Fruit fly (Drosophila melanogaster) whole organism, embryonic: ENCODE results near the gene CG9289.

ENCODE experiments used
- Ada2b ChIP-seq: fragments of 200-800 bp; sonication (Bioruptor generic); IDR thresholded peaks from 2 replicates; pipeline ENCODE4 v1.3.6; 2022; ENCODE audit warnings: missing biosample characterization, missing genetic modification characterization
- Adf1 ChIP-seq: fragments of 200-800 bp; sonication (Bioruptor generic); IDR thresholded peaks from 2 replicates; pipeline ENCODE4 v1.3.6; 2022; ENCODE audit warnings: missing biosample characterization, missing genetic modification characterization
- Atf3 ChIP-seq: fragments of 200-800 bp; sonication (Bioruptor generic); optimal IDR thresholded peaks from 3 replicates; lab custom pipeline; 2016; ENCODE audit warnings: missing biosample characterization, missing genetic modification characterization
- Bgb ChIP-seq: fragments of 200-800 bp; sonication (Bioruptor generic); IDR thresholded peaks from 2 replicates; pipeline ENCODE4 v1.3.6; 2022; ENCODE audit warnings: missing biosample characterization, missing genetic modification characterization; ENCODE audit not compliant: partially characterized antibody
- CG10959 ChIP-seq: fragments of 200-800 bp; sonication (Bioruptor generic); IDR thresholded peaks from 2 replicates; pipeline ENCODE4 v1.3.6; 2022; ENCODE audit warnings: missing biosample characterization, missing genetic modification characterization
- CG12769 ChIP-seq: fragments of 200-800 bp; sonication (Bioruptor generic); optimal IDR thresholded peaks from 2 replicates; lab custom pipeline; 2019; ENCODE audit warnings: missing biosample characterization, mild to moderate bottlenecking, missing genetic modification characterization, moderate library complexity
- CG13123 ChIP-seq: fragments of 200-800 bp; sonication (Bioruptor generic); optimal IDR thresholded peaks from 2 replicates; lab custom pipeline; 2016; ENCODE audit warnings: missing biosample characterization, missing genetic modification characterization
- CG14710 ChIP-seq: fragments of 200-800 bp; sonication (Bioruptor generic); optimal IDR thresholded peaks from 3 replicates; lab custom pipeline; 2019; ENCODE audit warnings: missing biosample characterization, mild to moderate bottlenecking, missing genetic modification characterization, moderate library complexity
- CG16815 ChIP-seq: fragments of 200-800 bp; sonication (Bioruptor generic); optimal IDR thresholded peaks from 3 replicates; lab custom pipeline; 2017; ENCODE audit warnings: missing biosample characterization, mild to moderate bottlenecking, missing genetic modification characterization
- CG2202 ChIP-seq: fragments of 200-800 bp; sonication (Bioruptor generic); optimal IDR thresholded peaks from 2 replicates; lab custom pipeline; 2018; ENCODE audit warnings: missing biosample characterization, mild to moderate bottlenecking, missing genetic modification characterization
- CG30403 ChIP-seq: fragments of 200-800 bp; sonication (Bioruptor generic); optimal IDR thresholded peaks from 3 replicates; lab custom pipeline; 2016; ENCODE audit warnings: missing biosample characterization, missing genetic modification characterization
- CG34376 ChIP-seq: fragments of 200-800 bp; sonication (Bioruptor generic); optimal IDR thresholded peaks from 2 replicates; lab custom pipeline; 2018; ENCODE audit warnings: missing biosample characterization, mild to moderate bottlenecking, missing genetic modification characterization
- CG4617 ChIP-seq: fragments of 200-800 bp; sonication (Bioruptor generic); optimal IDR thresholded peaks from 3 replicates; lab custom pipeline; 2016; ENCODE audit warnings: missing biosample characterization, missing genetic modification characterization, borderline replicate concordance
- CG5953 ChIP-seq: fragments of 200-800 bp; sonication (Bioruptor generic); IDR thresholded peaks from 2 replicates; pipeline ENCODE4 v1.3.6; 2022; ENCODE audit warnings: missing biosample characterization, missing genetic modification characterization
- CG6175 ChIP-seq: fragments of 200-800 bp; sonication (Bioruptor generic); IDR thresholded peaks from 3 replicates; pipeline ENCODE4 v1.3.6; 2022; ENCODE audit warnings: missing biosample characterization, missing genetic modification characterization
- CG7271 ChIP-seq: fragments of 200-800 bp; sonication (Bioruptor generic); optimal IDR thresholded peaks from 2 replicates; lab custom pipeline; 2018; ENCODE audit warnings: missing biosample characterization, mild to moderate bottlenecking, missing genetic modification characterization, moderate library complexity
- CG7839 ChIP-seq: fragments of 200-800 bp; sonication (Bioruptor generic); optimal IDR thresholded peaks from 3 replicates; lab custom pipeline; 2018; ENCODE audit warnings: missing biosample characterization, mild to moderate bottlenecking, missing genetic modification characterization, moderate library complexity
- CG8290 ChIP-seq, 3 experiments: fragments of 200-800 bp; sonication (Bioruptor generic); optimal IDR thresholded peaks; 2 replicates each; lab custom pipeline; 2016 to 2019; ENCODE audit warnings: missing biosample characterization in 3 of 3, missing genetic modification characterization in 3 of 3, mild to moderate bottlenecking in 2 of 3, moderate library complexity in 1 of 3
- Camta ChIP-seq: fragments of 200-800 bp; sonication (Bioruptor generic); optimal IDR thresholded peaks from 2 replicates; lab custom pipeline; 2016; ENCODE audit warnings: missing biosample characterization, missing genetic modification characterization
- CkIIα-i1 ChIP-seq: fragments of 200-800 bp; sonication (Bioruptor generic); IDR thresholded peaks from 2 replicates; pipeline ENCODE4 v1.3.6; 2022; ENCODE audit warnings: missing biosample characterization, missing genetic modification characterization
- CoRest ChIP-seq: fragments of 200-800 bp; sonication (Bioruptor generic); optimal IDR thresholded peaks from 3 replicates; lab custom pipeline; 2018; ENCODE audit warnings: missing biosample characterization, mild to moderate bottlenecking, missing genetic modification characterization, moderate library complexity
- D ChIP-seq, 2 experiments: fragments of 200-800 bp in 1 of 2; fragments of >200 bp in 1 of 2; sonication (Bioruptor generic) in 1 of 2; optimal IDR thresholded peaks; 2 replicates in 1 of 2; 3 replicates in 1 of 2; lab custom pipeline; 2017; ENCODE audit warnings: mild to moderate bottlenecking in 1 of 2, missing biosample characterization in 1 of 2, missing genetic modification characterization in 1 of 2, missing genetic modification reagents in 1 of 2
- Dad ChIP-seq: fragments of 200-800 bp; sonication (Bioruptor generic); optimal IDR thresholded peaks from 3 replicates; lab custom pipeline; 2016; ENCODE audit warnings: missing biosample characterization, missing genetic modification characterization
- Drgx ChIP-seq: fragments of 200-800 bp; sonication (Bioruptor generic); IDR thresholded peaks from 2 replicates; pipeline ENCODE4 v1.3.6; 2022; ENCODE audit warnings: missing biosample characterization, missing genetic modification characterization
- PHDP ChIP-seq: fragments of 200-800 bp; sonication (Bioruptor generic); optimal IDR thresholded peaks from 3 replicates; lab custom pipeline; 2018; ENCODE audit warnings: missing biosample characterization, mild to moderate bottlenecking, missing genetic modification characterization, moderate library complexity
- Tbp ChIP-seq: fragments of >200 bp; optimal IDR thresholded peaks from 2 replicates; lab custom pipeline; 2018; ENCODE audit warnings: missing biosample characterization, missing genetic modification characterization
- Vsx1 ChIP-seq: fragments of 200-800 bp; sonication (Bioruptor generic); optimal IDR thresholded peaks from 2 replicates; lab custom pipeline; 2017; ENCODE audit warnings: missing biosample characterization, mild to moderate bottlenecking, missing genetic modification characterization, missing genetic modification reagents
- bigmax ChIP-seq: fragments of 200-800 bp; sonication (Bioruptor generic); optimal IDR thresholded peaks from 2 replicates; lab custom pipeline; 2018; ENCODE audit warnings: missing biosample characterization, mild to moderate bottlenecking, missing genetic modification characterization
- corto ChIP-seq: fragments of 200-800 bp; sonication (Bioruptor generic); optimal IDR thresholded peaks from 2 replicates; lab custom pipeline; 2016; ENCODE audit warnings: missing biosample characterization, mild to moderate bottlenecking, missing genetic modification characterization, moderate library complexity
- croc ChIP-seq: fragments of 200-800 bp; sonication (Bioruptor generic); conservative IDR thresholded peaks from 3 replicates; pipeline ENCODE4 v1.3.6; 2022; ENCODE audit warnings: missing biosample characterization, missing genetic modification characterization
- crol ChIP-seq: fragments of 200-800 bp; sonication (Bioruptor generic); IDR thresholded peaks from 2 replicates; pipeline ENCODE4 v1.3.6; 2022; ENCODE audit warnings: missing biosample characterization, missing genetic modification characterization
- dmrt11E ChIP-seq: fragments of 200-800 bp; sonication (Bioruptor generic); optimal IDR thresholded peaks from 3 replicates; lab custom pipeline; 2018; ENCODE audit warnings: missing biosample characterization, mild to moderate bottlenecking, missing genetic modification characterization, moderate library complexity
- eve ChIP-seq, 2 experiments: fragments of >200 bp; optimal IDR thresholded peaks; 2 replicates each; lab custom pipeline; 2017; ENCODE audit warnings: missing biosample characterization in 2 of 2, missing genetic modification characterization in 2 of 2
- eyg ChIP-seq: fragments of 200-800 bp; sonication (Bioruptor generic); optimal IDR thresholded peaks from 3 replicates; lab custom pipeline; 2016; ENCODE audit warnings: missing biosample characterization, missing genetic modification characterization
- gsb ChIP-seq: fragments of 200-800 bp; sonication (Bioruptor generic); IDR thresholded peaks from 2 replicates; pipeline ENCODE4 v1.3.6; 2022; ENCODE audit warnings: missing biosample characterization, missing genetic modification characterization
- hkb ChIP-seq, 2 experiments: fragments of 200-800 bp in 1 of 2; fragments of >200 bp in 1 of 2; sonication (Bioruptor generic) in 1 of 2; IDR thresholded peaks in 1 of 2; optimal IDR thresholded peaks in 1 of 2; 2 replicates each; pipeline versions ENCODE4 v1.3.6 to Lab custom; 2017 to 2022; ENCODE audit warnings: missing biosample characterization in 1 of 2, missing genetic modification characterization in 1 of 2
- hth ChIP-seq: fragments of >200 bp; optimal IDR thresholded peaks from 2 replicates; lab custom pipeline; 2017; ENCODE audit warnings: inconsistent platforms
- kni ChIP-seq: fragments of 200-800 bp; sonication (Bioruptor generic); optimal IDR thresholded peaks from 3 replicates; lab custom pipeline; 2017; ENCODE audit warnings: mild to moderate bottlenecking, missing biosample characterization, missing genetic modification reagents, missing genetic modification characterization
- lilli ChIP-seq: fragments of 200-800 bp; sonication (Bioruptor generic); optimal IDR thresholded peaks from 3 replicates; lab custom pipeline; 2016; ENCODE audit warnings: missing biosample characterization, missing genetic modification characterization
- org-1 ChIP-seq: fragments of 200-800 bp; sonication (Bioruptor generic); optimal IDR thresholded peaks from 2 replicates; lab custom pipeline; 2017; ENCODE audit warnings: missing biosample characterization, missing genetic modification characterization
- peb ChIP-seq: fragments of 200-800 bp; sonication (Bioruptor generic); IDR thresholded peaks from 2 replicates; pipeline ENCODE4 v1.3.6; 2022; ENCODE audit warnings: missing biosample characterization, missing genetic modification characterization
- phol ChIP-seq: fragments of 200-800 bp; sonication (Bioruptor generic); optimal IDR thresholded peaks from 3 replicates; lab custom pipeline; 2018; ENCODE audit warnings: missing biosample characterization, mild to moderate bottlenecking, missing genetic modification characterization, moderate library complexity
- pnt ChIP-seq: fragments of 200-800 bp; sonication (Bioruptor generic); optimal IDR thresholded peaks from 3 replicates; lab custom pipeline; 2016; ENCODE audit warnings: missing biosample characterization, missing genetic modification characterization
- schlank ChIP-seq: fragments of 200-800 bp; sonication (Bioruptor generic); optimal IDR thresholded peaks from 2 replicates; lab custom pipeline; 2018; ENCODE audit warnings: missing biosample characterization, mild to moderate bottlenecking, missing genetic modification characterization
- shn ChIP-seq: fragments of 200-800 bp; sonication (Bioruptor generic); optimal IDR thresholded peaks from 3 replicates; lab custom pipeline; 2016; ENCODE audit warnings: missing biosample characterization, missing genetic modification characterization
- sob ChIP-seq: fragments of 200-800 bp; sonication (Bioruptor generic); IDR thresholded peaks from 2 replicates; pipeline ENCODE4 v1.3.6; 2022; ENCODE audit warnings: missing biosample characterization, missing genetic modification characterization
- vnd ChIP-seq: fragments of 200-800 bp; sonication (Bioruptor generic); IDR thresholded peaks from 3 replicates; pipeline ENCODE4 v1.3.6; 2022; ENCODE audit warnings: missing biosample characterization, missing genetic modification characterization; ENCODE audit not compliant: partially characterized antibody
- zf30C ChIP-seq: fragments of 200-800 bp; sonication (Bioruptor generic); optimal IDR thresholded peaks from 3 replicates; lab custom pipeline; 2018; ENCODE audit warnings: missing biosample characterization, mild to moderate bottlenecking, missing genetic modification characterization

The CG9289 gene

DNA sequence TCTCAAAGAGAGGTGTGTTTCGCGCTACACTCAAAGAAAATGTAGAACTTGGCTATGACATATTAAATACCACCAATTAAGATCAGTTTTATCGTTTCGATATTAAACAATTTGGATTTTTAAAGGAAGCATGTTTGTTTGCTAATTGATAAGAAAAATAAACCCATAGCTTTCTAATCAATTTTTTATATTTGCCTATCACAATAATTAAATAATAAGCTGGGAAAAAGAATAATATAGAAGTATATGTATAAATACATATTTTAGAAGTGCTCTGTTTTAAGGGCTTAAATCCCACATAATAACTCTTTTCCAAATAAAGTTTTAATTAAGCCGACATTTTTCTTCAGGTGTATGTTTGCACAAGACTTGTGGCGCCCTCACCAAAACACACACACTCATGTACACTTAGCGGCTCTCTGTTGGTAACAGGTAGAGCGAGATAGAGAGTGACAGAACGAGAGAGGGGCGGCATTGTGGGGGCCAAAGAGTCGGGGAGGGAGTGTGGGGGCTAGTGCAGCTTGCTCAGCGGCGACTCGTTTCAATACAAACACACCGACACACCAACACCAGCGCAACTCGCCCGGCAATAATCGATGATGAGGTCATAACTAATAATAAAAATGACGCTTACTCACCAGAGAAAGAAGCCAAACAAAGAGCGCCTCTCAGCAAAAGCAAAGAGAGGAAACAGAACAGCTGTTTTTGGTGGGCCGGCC lies 33.6 kb upstream of the CG9289 start (continued):
- no peak for TF ChIP-seq D (optimal IDR thresholded peaks at IDR 0.05; lab: Kevin White, UChicago)
- peak; percentile 84 for TF ChIP-seq D (GFP tag; optimal IDR thresholded peaks at IDR 0.05; lab: Kevin White, UChicago)
- peak; percentile 99 for TF ChIP-seq crol
- TF ChIP-seq zf30C (GFP tag; lab: Kevin White, UChicago), result peak; percentile 89
- TF ChIP-seq Bgb (GFP tag; lab: Robert Waterston, UW), result peak; percentile 25; the same call in 1 of the 2 replicates
- TF ChIP-seq Camta (GFP tag; lab: Kevin White, UChicago), result peak; percentile 68
- peak; percentile 25 for TF ChIP-seq Atf3 (GFP tag; lab: Kevin White, UChicago)
- TF ChIP-seq CG6175 (GFP tag; lab: Robert Waterston, UW), result 0 out of 3 replicates have a peak, but pooled peaks have one; percentile 33
- TF ChIP-seq Tbp (GFP tag; lab: Kevin White, UChicago), result no peak
- TF ChIP-seq Ada2b, result peak; percentile 76
- TF ChIP-seq schlank (tag; lab: Kevin White, UChicago), result peak; percentile 42
- peak; percentile 60 for TF ChIP-seq CG4617 (GFP tag; lab: Kevin White, UChicago)
- peak; percentile 71 for TF ChIP-seq kni (GFP tag; lab: Kevin White, UChicago)
- no peak; the same call in 1 of the 2 replicates for TF ChIP-seq CG5953 (GFP tag; lab: Robert Waterston, UW)
- peak; percentile 97 for TF ChIP-seq CoRest (tag; lab: Kevin White, UChicago)
- peak; percentile 49; the same call in 2 of the 3 replicates for TF ChIP-seq croc (GFP tag; lab: Robert Waterston, UW)
- peak; percentile 32; the same call in 1 of the 2 replicates for TF ChIP-seq peb (GFP tag; lab: Robert Waterston, UW)
- peak; percentile 92 for TF ChIP-seq phol (tag; lab: Kevin White, UChicago)
- TF ChIP-seq pnt, result peak; percentile 40
- peak; percentile 74 for TF ChIP-seq dmrt11E (tag; lab: Kevin White, UChicago)
- TF ChIP-seq Drgx (GFP tag; lab: Robert Waterston, UW), result peak; percentile 87
- peak; percentile 94 for TF ChIP-seq PHDP
- no peak for TF ChIP-seq bigmax (GFP tag; lab: Kevin White, UChicago)
- peak; percentile 72 for TF ChIP-seq gsb (GFP tag; lab: Robert Waterston, UW)
- peak; percentile 96 for TF ChIP-seq CG30403
- no peak for TF ChIP-seq CG7271 (tag; lab: Kevin White, UChicago)
- TF ChIP-seq CG8290 (GFP tag; optimal IDR thresholded peaks at IDR 0.05; lab: Kevin White, UChicago), result peak; percentile 63
- peak; percentile 29 to 72 for TF ChIP-seq CG8290 (tag; optimal IDR thresholded peaks at IDR 0.05; lab: Kevin White, UChicago)
- no peak for TF ChIP-seq CG10959 (GFP tag; lab: Robert Waterston, UW)
- peak; percentile 64 for TF ChIP-seq Dad (GFP tag; lab: Kevin White, UChicago)
- peak; percentile 43 for TF ChIP-seq shn (GFP tag; lab: Kevin White, UChicago)
- TF ChIP-seq hkb (optimal IDR thresholded peaks at IDR 0.05; lab: Kevin White, UChicago), result no peak
- peak; percentile 89 for TF ChIP-seq hkb (GFP tag; IDR thresholded peaks at IDR 0.05; lab: Robert Waterston, UW)
- TF ChIP-seq CG16815 (GFP tag; lab: Kevin White, UChicago), result peak; percentile 85
- TF ChIP-seq Adf1 (GFP tag; lab: Robert Waterston, UW), result peak; percentile 64
- peak; percentile 63 for TF ChIP-seq CG12769
- TF ChIP-seq hth, result no peak
- peak; percentile 86 for TF ChIP-seq lilli (GFP tag; lab: Kevin White, UChicago)
- TF ChIP-seq CG2202 (tag; lab: Kevin White, UChicago), result peak; percentile 79
- TF ChIP-seq eyg (GFP tag; lab: Kevin White, UChicago), result no peak
- peak; percentile 86 for TF ChIP-seq CG13123 (GFP tag; lab: Kevin White, UChicago)
- TF ChIP-seq CG34376 (GFP tag; lab: Kevin White, UChicago), result peak; percentile 50
- peak in 1 of 2 experiments; percentile 90 for TF ChIP-seq eve (GFP tag; optimal IDR thresholded peaks at IDR 0.05; lab: Kevin White, UChicago)
- peak; percentile 85 for TF ChIP-seq CG14710
- TF ChIP-seq Vsx1, result peak; percentile 83
- no peak for TF ChIP-seq CkIIα-i1 (GFP tag; lab: Robert Waterston, UW)
- no peak for TF ChIP-seq corto (GFP tag; lab: Kevin White, UChicago)
- no peak for TF ChIP-seq vnd
- TF ChIP-seq CG7839, result peak; percentile 95
- peak; percentile 89 for TF ChIP-seq org-1 (GFP tag; lab: Kevin White, UChicago)
- TF ChIP-seq sob (GFP tag; lab: Robert Waterston, UW), result peak; percentile 77
